Fruit fly (Drosophila melanogaster): ENCODE measurements around the gene CG17298.

Gene CG17298

DNA sequence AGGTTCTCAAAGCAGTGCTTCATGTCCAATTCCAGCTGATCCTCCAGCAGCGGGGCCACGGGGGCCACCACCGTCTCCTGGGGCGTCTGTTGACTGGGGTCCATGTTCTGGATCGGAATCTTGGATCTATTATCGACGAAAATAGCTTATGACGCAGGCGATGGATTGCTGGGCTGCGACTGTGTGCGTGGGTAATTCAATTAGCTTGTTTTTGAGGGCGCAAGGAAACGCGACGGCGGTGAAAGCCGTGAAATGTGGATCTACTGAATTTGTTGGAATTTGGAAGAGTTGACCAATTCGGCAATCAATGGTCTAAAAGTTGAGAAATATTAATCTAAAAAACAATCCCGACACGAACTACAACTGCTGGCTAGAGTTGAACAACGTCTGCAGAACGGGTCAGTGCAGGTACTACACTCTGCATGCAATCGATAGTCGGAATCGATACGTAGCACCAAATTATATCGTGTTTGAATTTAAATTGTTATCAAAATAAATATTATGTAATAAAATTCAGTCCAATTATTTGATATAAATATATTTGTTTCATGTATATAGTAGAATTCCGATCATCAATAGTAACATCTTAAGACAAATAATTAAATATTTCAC lies 9.5 kb upstream of the CG17298 start, which contains the start of gene CG3308 (continued):
- TF ChIP-seq CG1602 (GFP tag; optimal IDR thresholded peaks at IDR 0.05) = peak; percentile 25
- TF ChIP-seq Max (GFP tag; optimal IDR thresholded peaks at IDR 0.05) = peak; percentile 55
- TF ChIP-seq E2f1 (GFP tag; IDR thresholded peaks at IDR 0.05) = no peak
- no peak for TF ChIP-seq CG33557 (GFP tag; optimal IDR thresholded peaks at IDR 0.05)
- TF ChIP-seq CG3995 (GFP tag; optimal IDR thresholded peaks at IDR 0.05) = peak; percentile 23
- TF ChIP-seq Camta (GFP tag; optimal IDR thresholded peaks at IDR 0.05) = no peak
- no peak for TF ChIP-seq CG32767 (GFP tag; IDR thresholded peaks at IDR 0.05)
- no peak for TF ChIP-seq CG6654 (GFP tag; optimal IDR thresholded peaks at IDR 0.05)
- TF ChIP-seq ac (GFP tag; optimal IDR thresholded peaks at IDR 0.05) = no peak
- TF ChIP-seq CG4424 (GFP tag; optimal IDR thresholded peaks at IDR 0.05) = peak; percentile 23
- TF ChIP-seq Sry-β (GFP tag; optimal IDR thresholded peaks at IDR 0.05) = peak; percentile 2
- no peak for TF ChIP-seq seq (GFP tag; IDR thresholded peaks at IDR 0.05)
- TF ChIP-seq pita (GFP tag; optimal IDR thresholded peaks at IDR 0.05) = no peak
- TF ChIP-seq wdn (GFP tag; IDR thresholded peaks at IDR 0.05) = no peak
- no peak for TF ChIP-seq tio (GFP tag; optimal IDR thresholded peaks at IDR 0.05)
- TF ChIP-seq CG1647 (GFP tag; optimal IDR thresholded peaks at IDR 0.05) = peak; percentile 65
- TF ChIP-seq CG17359 (tag; optimal IDR thresholded peaks at IDR 0.05) = peak; percentile 33
- 0 out of 3 replicates have a peak, but pooled peaks have one; percentile 8 for TF ChIP-seq ci (GFP tag; IDR thresholded peaks at IDR 0.05)
- TF ChIP-seq fd64A (GFP tag; optimal IDR thresholded peaks at IDR 0.05) = no peak
- no peak for TF ChIP-seq CG31224 (GFP tag; IDR thresholded peaks at IDR 0.05)
- TF ChIP-seq ato (GFP tag; IDR thresholded peaks at IDR 0.05; ENCODE audit: partially characterized antibody) = peak; percentile 69; the same call in 1 of the 2 replicates
- no peak for TF ChIP-seq repo (GFP tag; optimal IDR thresholded peaks at IDR 0.05)
- no peak for TF ChIP-seq tx (GFP tag; optimal IDR thresholded peaks at IDR 0.05)
- TF ChIP-seq CG3847 (GFP tag; IDR thresholded peaks at IDR 0.05) = peak; percentile 78
- TF ChIP-seq CG12219 (GFP tag; optimal IDR thresholded peaks at IDR 0.05) = no peak
- TF ChIP-seq Nf-YB (GFP tag; optimal IDR thresholded peaks at IDR 0.05) = no peak
- TF ChIP-seq ara (GFP tag; IDR thresholded peaks at IDR 0.05) = no peak
- no peak for TF ChIP-seq cad (GFP tag; optimal IDR thresholded peaks at IDR 0.05)
- no peak for TF ChIP-seq B-H1 (GFP tag; IDR thresholded peaks at IDR 0.05)
- peak; percentile 81 for TF ChIP-seq Dll (GFP tag; IDR thresholded peaks at IDR 0.05; ENCODE audit: partially characterized antibody)
- TF ChIP-seq ase (GFP tag; IDR thresholded peaks at IDR 0.05) = no peak
- no peak; the same call in 1 of the 2 replicates for TF ChIP-seq Rx (GFP tag; IDR thresholded peaks at IDR 0.05)
- peak; percentile 70 for TF ChIP-seq CG1603 (tag; optimal IDR thresholded peaks at IDR 0.05)
- TF ChIP-seq dmrt99B (tag; optimal IDR thresholded peaks at IDR 0.05) = no peak
- TF ChIP-seq knrl (GFP tag; IDR thresholded peaks at IDR 0.05; ENCODE audit: partially characterized antibody) = peak; percentile 82
- TF ChIP-seq CG11398 (GFP tag; optimal IDR thresholded peaks at IDR 0.05) = no peak
- TF ChIP-seq Bgb (GFP tag; IDR thresholded peaks at IDR 0.05; ENCODE audit: partially characterized antibody) = peak; percentile 92
- peak; percentile 97 for TF ChIP-seq Dp (GFP tag; optimal IDR thresholded peaks at IDR 0.05)
- peak; percentile 32 for TF ChIP-seq Fer3 (tag; optimal IDR thresholded peaks at IDR 0.05)
- TF ChIP-seq nmo (GFP tag; optimal IDR thresholded peaks at IDR 0.05) = peak; percentile 37
- TF ChIP-seq Ets97D (GFP tag; optimal IDR thresholded peaks at IDR 0.05) = peak; percentile 49
- no peak for TF ChIP-seq kni (GFP tag; optimal IDR thresholded peaks at IDR 0.05)
- 0 out of 2 replicates have a peak, but pooled peaks have one; percentile 28 for TF ChIP-seq onecut (GFP tag; IDR thresholded peaks at IDR 0.05)
- TF ChIP-seq CG12391 (tag; optimal IDR thresholded peaks at IDR 0.05) = peak; percentile 30
- TF ChIP-seq CG13287 (GFP tag; IDR thresholded peaks at IDR 0.05; ENCODE audit: partially characterized antibody) = peak; percentile 87
- no peak for TF ChIP-seq Atf6 (GFP tag; IDR thresholded peaks at IDR 0.05)
- no peak for TF ChIP-seq CG4282 (GFP tag; optimal IDR thresholded peaks at IDR 0.05)
- TF ChIP-seq CG12942 (GFP tag; optimal IDR thresholded peaks at IDR 0.05) = peak; percentile 15
- TF ChIP-seq Hr3 (GFP tag; optimal IDR thresholded peaks at IDR 0.05) = no peak
- TF ChIP-seq CG3407 (GFP tag; optimal IDR thresholded peaks at IDR 0.05) = no peak

Measured in whole organism, embryonic.